Worm (Caenorhabditis elegans): Measurements from ENCODE around the gene T27F7.12.

DNA sequence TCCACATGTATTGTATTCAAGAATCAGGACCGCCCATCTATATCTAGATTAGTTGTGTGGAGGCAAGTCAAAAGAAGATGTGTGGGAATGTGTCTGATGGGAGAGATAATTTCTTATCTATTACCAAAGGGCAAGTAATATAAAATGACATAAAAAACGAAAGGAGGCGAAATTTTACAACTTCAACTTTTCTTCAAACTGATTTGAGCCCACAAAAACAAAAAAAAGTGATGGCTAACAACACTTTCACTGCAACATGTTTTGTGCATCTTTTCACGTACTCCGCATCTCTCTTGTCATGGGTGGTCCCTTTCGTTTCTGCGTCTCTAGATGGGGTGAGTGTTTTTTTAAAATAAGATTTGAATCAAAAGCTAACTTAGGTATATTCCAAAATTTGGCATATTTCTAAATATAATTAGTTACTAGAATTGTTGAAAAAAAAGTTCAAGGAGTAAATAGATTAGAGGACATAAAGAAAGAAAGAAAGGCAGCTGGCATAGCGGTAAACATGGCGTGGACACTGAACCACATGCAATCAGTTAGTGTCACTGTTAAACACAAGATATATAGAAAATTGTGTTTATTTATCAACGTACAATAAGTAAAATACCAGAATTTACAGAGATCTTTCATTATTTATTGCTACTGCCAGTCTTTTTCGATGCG lies 48.2 kb upstream of the T27F7.12 start, which contains the start of gene ZK546.19:
- TF ChIP-seq zip-2 (tag; optimal IDR thresholded peaks at IDR 0.05) (no peak), unc-39 (tag; optimal IDR thresholded peaks at IDR 0.05) (no peak), Y5F2A.4 (GFP tag; optimal IDR thresholded peaks at IDR 0.05) (no peak), gei-8 (GFP tag; optimal IDR thresholded peaks at IDR 0.05) (no peak), snpc-4 (tag; optimal IDR thresholded peaks at IDR 0.05) (no peak), ztf-11 (tag; optimal IDR thresholded peaks at IDR 0.05) (no peak), lir-3 (tag; optimal IDR thresholded peaks at IDR 0.05) (no peak)

Measured in whole organism, L4 larva.